Worm (Caenorhabditis elegans): Measurements from ENCODE around the gene tcer-1.

The tcer-1 gene

ce11 chrII:7070434-7070833 lies 20.6 kb upstream of the tcer-1 start:
- no peak for TF ChIP-seq tbx-2 (tag; optimal IDR thresholded peaks at IDR 0.05)
- no peak for TF ChIP-seq gmeb-2 (tag; optimal IDR thresholded peaks at IDR 0.05)
- no peak for TF ChIP-seq lim-6 (tag; optimal IDR thresholded peaks at IDR 0.05)
- no peak for TF ChIP-seq Y22D7AL.16 (tag; optimal IDR thresholded peaks at IDR 0.05)
- TF ChIP-seq pha-2 (tag; optimal IDR thresholded peaks at IDR 0.05) = no peak
- TF ChIP-seq eyg-1 (tag; optimal IDR thresholded peaks at IDR 0.05) = no peak
- TF ChIP-seq ceh-48 (tag; optimal IDR thresholded peaks at IDR 0.05) = no peak
- no peak for TF ChIP-seq ets-4 (tag; optimal IDR thresholded peaks at IDR 0.05)
- no peak for TF ChIP-seq che-1 (tag; optimal IDR thresholded peaks at IDR 0.05)

- no peak for TF ChIP-seq pha-4 (tag; optimal IDR thresholded peaks at IDR 0.05)
- no peak for TF ChIP-seq ets-4 (tag; optimal IDR thresholded peaks at IDR 0.05)
- TF ChIP-seq rnt-1 (tag; optimal IDR thresholded peaks at IDR 0.05) = no peak
- TF ChIP-seq gmeb-2 (tag; optimal IDR thresholded peaks at IDR 0.05) = no peak
- no peak for TF ChIP-seq ceh-34 (tag; optimal IDR thresholded peaks at IDR 0.05)
- TF ChIP-seq odd-2 (tag; optimal IDR thresholded peaks at IDR 0.05) = no peak
- TF ChIP-seq npax-4 (tag; optimal IDR thresholded peaks at IDR 0.05) = no peak
- TF ChIP-seq hlh-30 (tag; optimal IDR thresholded peaks at IDR 0.05; ENCODE audit: insufficient read depth) = no peak
- no peak for TF ChIP-seq unc-42 (tag; optimal IDR thresholded peaks at IDR 0.05)
- TF ChIP-seq dmd-4 (tag; optimal IDR thresholded peaks at IDR 0.05; ENCODE audit: borderline replicate concordance) = no peak
- no peak for TF ChIP-seq ceh-6 (GFP tag; optimal IDR thresholded peaks at IDR 0.05)
- TF ChIP-seq pag-3 (tag; optimal IDR thresholded peaks at IDR 0.05; ENCODE audit: borderline replicate concordance) = no peak
- TF ChIP-seq zip-5 (tag; optimal IDR thresholded peaks at IDR 0.05) = no peak
- TF ChIP-seq tbx-7 (tag; optimal IDR thresholded peaks at IDR 0.05) = no peak
- TF ChIP-seq che-1 (tag; optimal IDR thresholded peaks at IDR 0.05) = no peak
- no peak for TF ChIP-seq ama-1 (optimal IDR thresholded peaks at IDR 0.05)
- TF ChIP-seq ceh-45 (GFP tag; IDR thresholded peaks at IDR 0.05) = no peak
- TF ChIP-seq pqm-1 (tag; optimal IDR thresholded peaks at IDR 0.05) = no peak
- no peak for TF ChIP-seq ref-2 (tag; optimal IDR thresholded peaks at IDR 0.05)
- TF ChIP-seq ceh-14 (tag; optimal IDR thresholded peaks at IDR 0.05) = no peak
These were observed 20.0 kb upstream of the tcer-1 start, which contains the start of gene him-14 for ce11 chrII:7069866-7070265. TSS of gene him-14 (minus strand) at chrII:7069966.

ce11 chrII:7065391-7065790 lies 15.5 kb upstream of the tcer-1 start, which contains the start of gene nos-2:
TSS of gene nos-2 (plus strand) at chrII:7065618.
- no peak for TF ChIP-seq nhr-11 (tag; optimal IDR thresholded peaks at IDR 0.05)
- no peak for TF ChIP-seq C08G9.2 (tag; optimal IDR thresholded peaks at IDR 0.05)
- TF ChIP-seq dmd-4 (tag; optimal IDR thresholded peaks at IDR 0.05; ENCODE audit: borderline replicate concordance) = no peak
- no peak for TF ChIP-seq ceh-18 (tag; optimal IDR thresholded peaks at IDR 0.05)
- TF ChIP-seq F13H6.1 (tag; optimal IDR thresholded peaks at IDR 0.05) = no peak
- TF ChIP-seq eyg-1 (tag; optimal IDR thresholded peaks at IDR 0.05) = no peak
- no peak for TF ChIP-seq ceh-9 (tag; optimal IDR thresholded peaks at IDR 0.05)
- TF ChIP-seq K09A11.1 (tag; optimal IDR thresholded peaks at IDR 0.05; ENCODE audit: insufficient read depth) = no peak
- TF ChIP-seq unc-3 (GFP tag; conservative IDR thresholded peaks at IDR 0.05) = no peak
- TF ChIP-seq unc-3 (tag; optimal IDR thresholded peaks at IDR 0.05) = no peak
- TF ChIP-seq hlh-30 (tag; optimal IDR thresholded peaks at IDR 0.05; ENCODE audit: insufficient read depth) = no peak
- TF ChIP-seq ceh-6 (GFP tag; optimal IDR thresholded peaks at IDR 0.05) = no peak
- no peak for TF ChIP-seq pqm-1 (tag; optimal IDR thresholded peaks at IDR 0.05)
- no peak for TF ChIP-seq pha-2 (tag; optimal IDR thresholded peaks at IDR 0.05)
- no peak for TF ChIP-seq tbx-7 (tag; optimal IDR thresholded peaks at IDR 0.05)
- no peak for TF ChIP-seq ref-2 (tag; optimal IDR thresholded peaks at IDR 0.05)
- TF ChIP-seq ceh-45 (GFP tag; IDR thresholded peaks at IDR 0.05) = no peak

ce11 chrII:7061730-7062129 lies 11.9 kb upstream of the tcer-1 start, which contains the start of gene acs-6:
TSS of gene acs-6 (plus strand) at chrII:7062030.
- TF ChIP-seq ceh-9 (tag; optimal IDR thresholded peaks at IDR 0.05) (no peak), unc-86 (tag; optimal IDR thresholded peaks at IDR 0.05) (no peak), pha-4 (tag; optimal IDR thresholded peaks at IDR 0.05) (no peak), T23F11.4 (GFP tag; optimal IDR thresholded peaks at IDR 0.05) (no peak), tbx-7 (tag; optimal IDR thresholded peaks at IDR 0.05) (no peak), syd-9 (tag; optimal IDR thresholded peaks at IDR 0.05) (no peak), zip-5 (tag; optimal IDR thresholded peaks at IDR 0.05) (no peak), ztf-16 (tag; optimal IDR thresholded peaks at IDR 0.05) (no peak), ceh-45 (GFP tag; IDR thresholded peaks at IDR 0.05) (no peak), pha-2 (tag; optimal IDR thresholded peaks at IDR 0.05) (no peak), lim-6 (tag; optimal IDR thresholded peaks at IDR 0.05) (no peak), ceh-2 (tag; optimal IDR thresholded peaks at IDR 0.05) (no peak), hlh-13 (GFP tag; optimal IDR thresholded peaks at IDR 0.05) (no peak), fkh-6 (tag; optimal IDR thresholded peaks at IDR 0.05) (no peak), ceh-30 (tag; optimal IDR thresholded peaks at IDR 0.05) (no peak), dmd-4 (tag; optimal IDR thresholded peaks at IDR 0.05; ENCODE audit: borderline replicate concordance) (no peak), sdc-2 (tag; optimal IDR thresholded peaks at IDR 0.05) (no peak), ref-2 (tag; optimal IDR thresholded peaks at IDR 0.05) (no peak)

Measured in whole organism, late embryonic.